Worm (Caenorhabditis elegans) whole organism, late embryonic: ENCODE results near the gene grk-2.

Source experiments
- F13H6.1 ChIP-seq: sonication (generic microtip); optimal IDR thresholded peaks from 2 replicates; lab custom pipeline; 2016; ENCODE audit warnings: missing genetic modification characterization, missing compliant biosample characterization
- K02D7.2 ChIP-seq: sonication (generic microtip); optimal IDR thresholded peaks from 2 replicates; lab custom pipeline; 2017; ENCODE audit warnings: mild to moderate bottlenecking, missing genetic modification characterization, missing compliant biosample characterization
- hlh-30 ChIP-seq: sonication (generic microtip); optimal IDR thresholded peaks from 2 replicates; lab custom pipeline; 2017; ENCODE audit warnings: antibody characterized with exemption, missing genetic modification characterization, missing compliant biosample characterization; ENCODE audit not compliant: insufficient read depth
- pha-4 ChIP-seq: fragments of 150-350 bp; optimal IDR thresholded peaks from 2 replicates; lab custom pipeline; 2018; ENCODE audit warnings: missing biosample characterization, missing genetic modification reagents, missing genetic modification characterization
- ttx-3 ChIP-seq: sonication (generic microtip); optimal IDR thresholded peaks from 2 replicates; lab custom pipeline; 2016; ENCODE audit warnings: missing genetic modification reagents, missing genetic modification characterization, missing compliant biosample characterization
- unc-3 ChIP-seq, 2 experiments: fragments of 200-800 bp in 1 of 2; sonication (Bioruptor generic) in 1 of 2; sonication (generic microtip) in 1 of 2; conservative IDR thresholded peaks in 1 of 2; optimal IDR thresholded peaks in 1 of 2; 2 replicates each; pipeline versions ENCODE4 v1.3.6 to Lab custom; 2016 to 2022; ENCODE audit warnings: missing compliant biosample characterization in 2 of 2, missing genetic modification characterization in 2 of 2, missing genetic modification reagents in 1 of 2

DNA sequence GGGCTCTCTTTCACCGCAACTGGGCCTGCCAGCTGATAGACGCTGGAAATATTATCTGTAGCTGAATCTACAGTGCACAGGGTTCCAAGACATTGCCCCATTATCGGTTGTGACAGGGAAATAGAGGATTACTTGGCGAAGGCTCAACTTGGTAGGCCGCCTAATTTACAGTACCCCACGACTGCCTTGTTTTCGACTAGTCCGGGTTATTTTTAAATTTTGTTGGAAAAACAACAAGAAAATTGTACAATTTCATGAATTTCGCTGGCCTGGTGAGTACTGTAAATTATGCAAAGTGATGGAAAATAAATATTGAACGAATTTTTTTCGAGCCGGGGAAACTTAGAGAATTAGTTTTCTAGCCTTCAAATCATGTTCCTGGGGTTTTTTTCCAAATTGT, 39.9 kb upstream of the grk-2 start, which contains the start of gene T19C3.7:
- TF ChIP-seq F13H6.1 (tag; lab: Kevin White, UChicago) (no peak), unc-3 (GFP tag; conservative IDR thresholded peaks at IDR 0.05; lab: Robert Waterston, UW) (no peak), unc-3 (tag; optimal IDR thresholded peaks at IDR 0.05; lab: Kevin White, UChicago) (no peak), pha-4 (tag; lab: Kevin White, UChicago) (no peak), ttx-3 (tag; lab: Kevin White, UChicago) (no peak), K02D7.2 (tag; lab: Kevin White, UChicago) (no peak), hlh-30 (no peak)
